6 fruit fly cellular contexts compared by ENCODE assay signal in genomic region chr3R:18185385-18185784, dm6.
A peak's percentile ranks its signal among the peaks of the same experiment; 100 is the strongest.
TF ChIP-seq lines count a peak whose summit lies in the region.

Gene Arp5 (plus strand): TSS chr3R:18185498.
Gene CG7208 (minus strand): TSS chr3R:18185715.

- peak; percentile 6 for TF ChIP-seq CTCF in whole organism, embryonic (GFP tag; optimal IDR thresholded peaks at IDR 0.05; lab: Kevin White, UChicago)

TF ChIP-seq in Kc167, 6 proteins besides CTCF, POLR2A, EP300 and RAD21:
- TF ChIP-seq psq (optimal IDR thresholded peaks at IDR 0.05; lab: Kevin White, UChicago): peak; percentile 42
- TF ChIP-seq h (optimal IDR thresholded peaks at IDR 0.05; lab: Kevin White, UChicago): no peak
TF ChIP-seq in Kc167: peak in this region for 1.

TF ChIP-seq in whole organism, adult, 20 proteins besides CTCF, POLR2A, EP300 and RAD21 (continues in another document):
- no peak for TF ChIP-seq CG5204 (GFP tag; optimal IDR thresholded peaks at IDR 0.05; lab: Kevin White, UChicago)
- TF ChIP-seq CG33017 (tag; optimal IDR thresholded peaks at IDR 0.05; lab: Kevin White, UChicago): peak; percentile 76
- TF ChIP-seq Hr96 (GFP tag; optimal IDR thresholded peaks at IDR 0.05; lab: Kevin White, UChicago): peak; percentile 72
- TF ChIP-seq pad (GFP tag; optimal IDR thresholded peaks at IDR 0.05; lab: Kevin White, UChicago): peak; percentile 77
- peak; percentile 24 for TF ChIP-seq Clk (GFP tag; optimal IDR thresholded peaks at IDR 0.05; lab: Kevin White, UChicago)
- peak; percentile 59 for TF ChIP-seq toe (GFP tag; optimal IDR thresholded peaks at IDR 0.05; lab: Kevin White, UChicago)
- peak; percentile 51 for TF ChIP-seq cic (GFP tag; optimal IDR thresholded peaks at IDR 0.05; lab: Kevin White, UChicago)
- TF ChIP-seq tj (GFP tag; optimal IDR thresholded peaks at IDR 0.05; lab: Kevin White, UChicago): peak; percentile 32
- TF ChIP-seq ovo (GFP tag; optimal IDR thresholded peaks at IDR 0.05; lab: Kevin White, UChicago): peak; percentile 93
- TF ChIP-seq CG11617 (GFP tag; optimal IDR thresholded peaks at IDR 0.05; lab: Kevin White, UChicago): peak; percentile 80
- TF ChIP-seq CG7101 (tag; optimal IDR thresholded peaks at IDR 0.05; lab: Kevin White, UChicago): peak; percentile 85
- peak; percentile 85 for TF ChIP-seq Crg-1 (GFP tag; optimal IDR thresholded peaks at IDR 0.05; lab: Kevin White, UChicago)
- TF ChIP-seq Mnt (GFP tag; optimal IDR thresholded peaks at IDR 0.05; lab: Kevin White, UChicago): peak; percentile 69
- peak; percentile 75 for TF ChIP-seq CG1620 (GFP tag; optimal IDR thresholded peaks at IDR 0.05; lab: Kevin White, UChicago)
- TF ChIP-seq bab1 (GFP tag; optimal IDR thresholded peaks at IDR 0.05; lab: Kevin White, UChicago): peak; percentile 83
- no peak for TF ChIP-seq kay (GFP tag; lab: Kevin White, UChicago; ENCODE audit: borderline replicate concordance)
- no peak for TF ChIP-seq cnc (optimal IDR thresholded peaks at IDR 0.05; lab: Kevin White, UChicago)
- TF ChIP-seq CG12768 (GFP tag; optimal IDR thresholded peaks at IDR 0.05; lab: Kevin White, UChicago): peak; percentile 84

TF ChIP-seq in whole organism, embryonic, 481 proteins besides CTCF, POLR2A, EP300 and RAD21 (continues in another document):
- no peak for TF ChIP-seq CG6175 (GFP tag; IDR thresholded peaks at IDR 0.05; lab: Robert Waterston, UW)
- TF ChIP-seq CG15269 (tag; optimal IDR thresholded peaks at IDR 0.05; lab: Kevin White, UChicago): no peak
- TF ChIP-seq cad (GFP tag; optimal IDR thresholded peaks at IDR 0.05; lab: Kevin White, UChicago): no peak
- no peak for TF ChIP-seq Oli (tag; optimal IDR thresholded peaks at IDR 0.05; lab: Kevin White, UChicago)
- no peak for TF ChIP-seq zf30C (GFP tag; optimal IDR thresholded peaks at IDR 0.05; lab: Kevin White, UChicago)
- peak; percentile 67 for TF ChIP-seq CG15601 (tag; optimal IDR thresholded peaks at IDR 0.05; lab: Kevin White, UChicago)
- TF ChIP-seq mirr (GFP tag; optimal IDR thresholded peaks at IDR 0.05; lab: Kevin White, UChicago): no peak
- peak; percentile 38; the same call in 1 of the 2 replicates for TF ChIP-seq amos (GFP tag; IDR thresholded peaks at IDR 0.05; lab: Robert Waterston, UW; ENCODE audit: partially characterized antibody)
- peak; percentile 23 for TF ChIP-seq trh (GFP tag; optimal IDR thresholded peaks at IDR 0.05; lab: Kevin White, UChicago)
- peak; percentile 34 for TF ChIP-seq CG6765 (GFP tag; optimal IDR thresholded peaks at IDR 0.05; lab: Kevin White, UChicago)
- peak; percentile 55 for TF ChIP-seq Lhr (GFP tag; optimal IDR thresholded peaks at IDR 0.05; lab: Kevin White, UChicago)
- no peak for TF ChIP-seq cg (GFP tag; optimal IDR thresholded peaks at IDR 0.05; lab: Kevin White, UChicago)
- peak; percentile 53 for TF ChIP-seq YL-1 (GFP tag; optimal IDR thresholded peaks at IDR 0.05; lab: Kevin White, UChicago)
- TF ChIP-seq ssp (GFP tag; IDR thresholded peaks at IDR 0.05; lab: Robert Waterston, UW): peak; percentile 41
- TF ChIP-seq CG33213 (GFP tag; optimal IDR thresholded peaks at IDR 0.05; lab: Kevin White, UChicago): peak; percentile 53
- no peak for TF ChIP-seq CG16779 (GFP tag; IDR thresholded peaks at IDR 0.05; lab: Robert Waterston, UW)
- TF ChIP-seq her (GFP tag; optimal IDR thresholded peaks at IDR 0.05; lab: Kevin White, UChicago): peak; percentile 8
- TF ChIP-seq CG7357 (GFP tag; IDR thresholded peaks at IDR 0.05; lab: Robert Waterston, UW): 0 out of 3 replicates have a peak, but pooled peaks have one; percentile 36

TF ChIP-seq in whole organism, prepupa, 60 proteins besides CTCF, POLR2A, EP300 and RAD21 (continues in another document):
- TF ChIP-seq lz (GFP tag; optimal IDR thresholded peaks at IDR 0.05; lab: Kevin White, UChicago) (peak; percentile 62), CG31627 (GFP tag; optimal IDR thresholded peaks at IDR 0.05; lab: Kevin White, UChicago) (peak; percentile 71), CG8119 (GFP tag; IDR thresholded peaks at IDR 0.05; lab: Robert Waterston, UW) (no peak; the same call in 2 of the 3 replicates), CG6808 (GFP tag; optimal IDR thresholded peaks at IDR 0.05; lab: Kevin White, UChicago) (no peak), cyc (GFP tag; optimal IDR thresholded peaks at IDR 0.05; lab: Kevin White, UChicago) (peak; percentile 68), svp (GFP tag; lab: Kevin White, UChicago) (no peak), Ets96B (tag; optimal IDR thresholded peaks at IDR 0.05; lab: Kevin White, UChicago) (peak; percentile 30), CG4318 (GFP tag; optimal IDR thresholded peaks at IDR 0.05; lab: Kevin White, UChicago) (peak; percentile 34), CG3032 (tag; optimal IDR thresholded peaks at IDR 0.05; lab: Kevin White, UChicago) (peak; percentile 48), dac (GFP tag; optimal IDR thresholded peaks at IDR 0.05; lab: Kevin White, UChicago) (no peak), CG6163 (GFP tag; IDR thresholded peaks at IDR 0.05; lab: Robert Waterston, UW) (no peak), Ets21C (GFP tag; optimal IDR thresholded peaks at IDR 0.05; lab: Kevin White, UChicago) (peak; percentile 50), CG11762 (GFP tag; optimal IDR thresholded peaks at IDR 0.05; lab: Kevin White, UChicago; ENCODE audit: insufficient read depth) (peak; percentile 36), Blimp-1 (GFP tag; optimal IDR thresholded peaks at IDR 0.05; lab: Kevin White, UChicago) (peak; percentile 51), Eip78C (GFP tag; lab: Kevin White, UChicago) (peak; percentile 91), Smox (GFP tag; optimal IDR thresholded peaks at IDR 0.05; lab: Kevin White, UChicago) (no peak), CG3919 (GFP tag; optimal IDR thresholded peaks at IDR 0.05; lab: Kevin White, UChicago) (no peak), CG11902 (GFP tag; optimal IDR thresholded peaks at IDR 0.05; lab: Kevin White, UChicago) (peak; percentile 14), CG11294 (GFP tag; IDR thresholded peaks at IDR 0.05; lab: Robert Waterston, UW) (no peak)

TF ChIP-seq in whole organism, pupa, 21 proteins besides CTCF, POLR2A, EP300 and RAD21:
- no peak; the same call in 1 of the 2 replicates for TF ChIP-seq rn (GFP tag; IDR thresholded peaks at IDR 0.05; lab: Robert Waterston, UW)
- TF ChIP-seq Snoo (tag; optimal IDR thresholded peaks at IDR 0.05; lab: Kevin White, UChicago): peak; percentile 36
- TF ChIP-seq D1 (tag; optimal IDR thresholded peaks at IDR 0.05; lab: Kevin White, UChicago): no peak
- TF ChIP-seq CG14655 (GFP tag; optimal IDR thresholded peaks at IDR 0.05; lab: Kevin White, UChicago): no peak
- peak; percentile 51 for TF ChIP-seq CG8159 (tag; optimal IDR thresholded peaks at IDR 0.05; lab: Kevin White, UChicago)
- no peak for TF ChIP-seq Pif1B (GFP tag; optimal IDR thresholded peaks at IDR 0.05; lab: Kevin White, UChicago)
- TF ChIP-seq CG12605 (GFP tag; IDR thresholded peaks at IDR 0.05; lab: Robert Waterston, UW): no peak
- TF ChIP-seq fd96Ca (GFP tag; IDR thresholded peaks at IDR 0.05; lab: Robert Waterston, UW): no peak
- TF ChIP-seq EcR (GFP tag; optimal IDR thresholded peaks at IDR 0.05; lab: Kevin White, UChicago): no peak
- no peak for TF ChIP-seq CG13204 (GFP tag; optimal IDR thresholded peaks at IDR 0.05; lab: Kevin White, UChicago)
- TF ChIP-seq CG15710 (tag; optimal IDR thresholded peaks at IDR 0.05; lab: Kevin White, UChicago): peak; percentile 51
- peak; percentile 45 for TF ChIP-seq CG32121 (GFP tag; IDR thresholded peaks at IDR 0.05; lab: Robert Waterston, UW)
- no peak for TF ChIP-seq CG10348 (GFP tag; IDR thresholded peaks at IDR 0.05; lab: Robert Waterston, UW)
- peak; percentile 53 for TF ChIP-seq CG17806 (tag; optimal IDR thresholded peaks at IDR 0.05; lab: Kevin White, UChicago)
- peak; percentile 69; the same call in 2 of the 3 replicates for TF ChIP-seq CG4496 (GFP tag; IDR thresholded peaks at IDR 0.05; lab: Robert Waterston, UW)
- peak; percentile 23 for TF ChIP-seq Ets98B (GFP tag; IDR thresholded peaks at IDR 0.05; lab: Robert Waterston, UW)
- TF ChIP-seq gl (tag; optimal IDR thresholded peaks at IDR 0.05; lab: Kevin White, UChicago): no peak
- no peak for TF ChIP-seq CG34367 (tag; optimal IDR thresholded peaks at IDR 0.05; lab: Kevin White, UChicago)
- peak; percentile 37 for TF ChIP-seq CG9948 (tag; optimal IDR thresholded peaks at IDR 0.05; lab: Kevin White, UChicago)
- no peak for TF ChIP-seq Pif1A (GFP tag; optimal IDR thresholded peaks at IDR 0.05; lab: Kevin White, UChicago)
- TF ChIP-seq CG8301 (tag; optimal IDR thresholded peaks at IDR 0.05; lab: Kevin White, UChicago): no peak

TF ChIP-seq in whole organism, wandering third instar larva, 38 proteins besides CTCF, POLR2A, EP300 and RAD21 (continues in another document):
- TF ChIP-seq Vsx2 (GFP tag; optimal IDR thresholded peaks at IDR 0.05; lab: Kevin White, UChicago; ENCODE audit: partially characterized antibody): no peak
- peak; percentile 97 for TF ChIP-seq psq (GFP tag; optimal IDR thresholded peaks at IDR 0.05; lab: Kevin White, UChicago)
- TF ChIP-seq jim (GFP tag; optimal IDR thresholded peaks at IDR 0.05; lab: Kevin White, UChicago): no peak
- TF ChIP-seq brk (GFP tag; optimal IDR thresholded peaks at IDR 0.05; lab: Kevin White, UChicago): no peak
- TF ChIP-seq usp (GFP tag; optimal IDR thresholded peaks at IDR 0.05; lab: Kevin White, UChicago): no peak
- peak; percentile 70 for TF ChIP-seq fru (GFP tag; optimal IDR thresholded peaks at IDR 0.05; lab: Kevin White, UChicago)
- peak; percentile 76 for TF ChIP-seq OdsH (GFP tag; optimal IDR thresholded peaks at IDR 0.05; lab: Kevin White, UChicago)
- peak; percentile 56 for TF ChIP-seq br (GFP tag; optimal IDR thresholded peaks at IDR 0.05; lab: Kevin White, UChicago)
- no peak for TF ChIP-seq Mio (GFP tag; optimal IDR thresholded peaks at IDR 0.05; lab: Kevin White, UChicago)
- TF ChIP-seq GATAd (GFP tag; optimal IDR thresholded peaks at IDR 0.05; lab: Kevin White, UChicago): peak; percentile 44
- peak; percentile 92 for TF ChIP-seq h (GFP tag; optimal IDR thresholded peaks at IDR 0.05; lab: Kevin White, UChicago)
- TF ChIP-seq Dif (GFP tag; optimal IDR thresholded peaks at IDR 0.05; lab: Kevin White, UChicago; ENCODE audit: partially characterized antibody): no peak
- peak; percentile 65 for TF ChIP-seq Jra (GFP tag; optimal IDR thresholded peaks at IDR 0.05; lab: Kevin White, UChicago)
- TF ChIP-seq Sp1 (GFP tag; optimal IDR thresholded peaks at IDR 0.05; lab: Kevin White, UChicago): peak; percentile 65
- TF ChIP-seq sage (GFP tag; optimal IDR thresholded peaks at IDR 0.05; lab: Kevin White, UChicago): no peak
- no peak for TF ChIP-seq lola (GFP tag; optimal IDR thresholded peaks at IDR 0.05; lab: Kevin White, UChicago)
- no peak for TF ChIP-seq Hr78 (GFP tag; optimal IDR thresholded peaks at IDR 0.05; lab: Kevin White, UChicago)
- no peak for TF ChIP-seq dl (GFP tag; optimal IDR thresholded peaks at IDR 0.05; lab: Kevin White, UChicago; ENCODE audit: insufficient read depth in 1 of 2, partially characterized antibody in 2 of 2)
- TF ChIP-seq Hr83 (GFP tag; optimal IDR thresholded peaks at IDR 0.05; lab: Kevin White, UChicago; ENCODE audit: poor library complexity, severe bottlenecking): peak; percentile 3
- peak; percentile 81 for TF ChIP-seq rgr (GFP tag; optimal IDR thresholded peaks at IDR 0.05; lab: Kevin White, UChicago)
- peak; percentile 47 for TF ChIP-seq CG9705 (GFP tag; optimal IDR thresholded peaks at IDR 0.05; lab: Kevin White, UChicago)
- TF ChIP-seq foxo (GFP tag; optimal IDR thresholded peaks at IDR 0.05; lab: Kevin White, UChicago): peak in 1 of 2 experiments; percentile 77
